Fruit fly (Drosophila melanogaster) whole organism: ENCODE measurements around the gene mRpL28.

Experiments
- CG8478 ChIP-seq: fragments of >200 bp; optimal IDR thresholded peaks from 2 replicates; lab custom pipeline; 2018; ENCODE audit warnings: inconsistent platforms
- Dll ChIP-seq: fragments of >200 bp; optimal IDR thresholded peaks from 2 replicates; lab custom pipeline; 2017
- EcR ChIP-seq, 2 experiments: fragments of >200 bp; optimal IDR thresholded peaks; 2 replicates each; lab custom pipeline; 2017; ENCODE audit warnings: missing biosample characterization in 2 of 2, missing genetic modification characterization in 2 of 2, missing genetic modification reagents in 2 of 2
- pan ChIP-seq: fragments of >200 bp; optimal IDR thresholded peaks from 2 replicates; lab custom pipeline; 2017
- psq ChIP-seq: fragments of >200 bp; optimal IDR thresholded peaks from 2 replicates; lab custom pipeline; 2017
- usp ChIP-seq: fragments of >200 bp; optimal IDR thresholded peaks from 2 replicates; lab custom pipeline; 2017; ENCODE audit warnings: missing biosample characterization, missing genetic modification characterization, mixed read lengths

DNA sequence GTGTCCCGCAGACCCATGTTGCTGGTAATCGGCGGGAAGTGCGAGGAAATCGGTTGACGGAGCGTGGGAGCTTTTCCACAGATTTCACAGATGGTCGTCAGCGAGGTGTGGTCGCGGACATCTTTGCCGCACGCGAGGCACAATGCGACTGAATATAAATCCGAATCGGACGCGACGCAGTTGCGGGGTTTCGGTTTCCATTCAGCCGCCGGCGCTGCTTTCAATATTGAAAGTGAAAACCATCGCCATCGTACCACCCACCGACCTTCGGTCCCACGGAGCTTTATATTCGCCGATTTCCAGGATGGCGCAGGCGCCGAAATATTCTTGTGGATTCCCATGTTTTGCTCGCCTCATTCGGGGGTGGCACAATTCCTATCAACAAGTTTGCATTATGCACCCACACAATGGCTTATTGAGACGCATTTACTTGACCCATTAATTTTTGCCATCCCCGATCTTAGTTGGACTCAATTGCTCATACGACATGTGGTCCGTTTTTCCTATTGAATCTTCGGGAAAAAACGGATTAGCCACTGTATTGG, 37.4 kb upstream of the mRpL28 start, which contains the start of gene hoe2:
- no peak for TF ChIP-seq EcR (GFP tag; optimal IDR thresholded peaks at IDR 0.05; lab: Kevin White, UChicago)
- no peak for TF ChIP-seq psq
- TF ChIP-seq usp (GFP tag; lab: Kevin White, UChicago) = no peak
- TF ChIP-seq Dll (lab: Kevin White, UChicago) = no peak
- no peak for TF ChIP-seq pan (lab: Kevin White, UChicago)
- TF ChIP-seq CG8478 (lab: Kevin White, UChicago) = no peak
